Worm (Caenorhabditis elegans): Measurements from ENCODE around the gene K02A2.1.

The K02A2.1 gene

ce11 chrII:7406438-7406837 is 28.6 kb upstream of the K02A2.1 start:
- TF ChIP-seq F37D6.2 (tag; optimal IDR thresholded peaks at IDR 0.05), result no peak
- TF ChIP-seq daf-8 (GFP tag; IDR thresholded peaks at IDR 0.05), result no peak
- TF ChIP-seq nhr-10 (tag; optimal IDR thresholded peaks at IDR 0.05), result no peak
- no peak for TF ChIP-seq F49E8.2 (tag; optimal IDR thresholded peaks at IDR 0.05; ENCODE audit: borderline replicate concordance)
- TF ChIP-seq unc-130 (GFP tag; optimal IDR thresholded peaks at IDR 0.05), result no peak
- no peak for TF ChIP-seq nhr-6 (tag; optimal IDR thresholded peaks at IDR 0.05)
- no peak for TF ChIP-seq attf-4 (tag; optimal IDR thresholded peaks at IDR 0.05)
- no peak for TF ChIP-seq ceh-44 (GFP tag; IDR thresholded peaks at IDR 0.05)
- no peak for TF ChIP-seq egl-27 (tag; optimal IDR thresholded peaks at IDR 0.05)
- peak; percentile 48 for TF ChIP-seq hlh-11 (tag; optimal IDR thresholded peaks at IDR 0.05)
- TF ChIP-seq spr-1 (tag; optimal IDR thresholded peaks at IDR 0.05), result peak; percentile 15
- no peak for TF ChIP-seq unc-62 (GFP tag; optimal IDR thresholded peaks at IDR 0.05 in 1 of 2)
- TF ChIP-seq unc-62 (tag; optimal IDR thresholded peaks at IDR 0.05), result no peak
- TF ChIP-seq cey-2 (tag; optimal IDR thresholded peaks at IDR 0.05; ENCODE audit: borderline replicate concordance, insufficient read depth), result no peak
- TF ChIP-seq nhr-48 (tag; optimal IDR thresholded peaks at IDR 0.05), result peak; percentile 65
- TF ChIP-seq ceh-32 (tag; optimal IDR thresholded peaks at IDR 0.05; ENCODE audit: poor library complexity), result no peak
- no peak for TF ChIP-seq set-16 (GFP tag; IDR thresholded peaks at IDR 0.05)

DNA sequence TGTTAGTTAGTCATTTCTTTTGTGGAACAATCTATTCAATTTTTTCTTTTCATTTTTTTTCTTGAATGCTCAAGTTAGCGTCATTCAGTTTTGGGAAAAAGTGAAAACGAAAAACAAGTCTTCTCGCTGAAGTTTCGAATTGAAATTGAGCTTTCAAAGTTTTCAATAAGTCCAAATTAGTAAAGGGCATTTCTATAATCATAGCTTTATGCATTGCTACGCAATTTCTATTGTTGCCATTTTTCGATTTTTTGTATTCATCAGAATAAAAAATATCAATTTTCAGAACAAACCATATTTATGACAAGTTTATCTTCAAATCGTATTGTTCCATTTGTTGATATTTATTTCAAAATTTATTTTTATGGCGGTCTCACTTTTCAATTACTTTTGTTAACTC is 26.9 kb upstream of the K02A2.1 start, which contains the start of gene srd-55:
Gene srd-55, plus strand, starts transcription at position 301 of the 400 bp plus-strand sequence.
- no peak for TF ChIP-seq daf-16 (GFP tag; optimal IDR thresholded peaks at IDR 0.05)
- no peak for TF ChIP-seq daf-16 (tag; optimal IDR thresholded peaks at IDR 0.05)
- no peak for TF ChIP-seq egl-43 (GFP tag; IDR thresholded peaks at IDR 0.05)
- TF ChIP-seq fos-1 (tag; optimal IDR thresholded peaks at IDR 0.05), result no peak
- TF ChIP-seq sdz-12 (GFP tag; optimal IDR thresholded peaks at IDR 0.05), result no peak
- no peak for TF ChIP-seq lin-1 (GFP tag; IDR thresholded peaks at IDR 0.05)
- TF ChIP-seq hif-1 (tag; optimal IDR thresholded peaks at IDR 0.05), result no peak
- no peak for TF ChIP-seq lsy-2 (tag; optimal IDR thresholded peaks at IDR 0.05)
- TF ChIP-seq zfp-3 (GFP tag; conservative IDR thresholded peaks at IDR 0.05), result no peak
- no peak for TF ChIP-seq spr-3 (GFP tag; optimal IDR thresholded peaks at IDR 0.05)
- TF ChIP-seq daf-19 (GFP tag; conservative IDR thresholded peaks at IDR 0.05), result no peak
- TF ChIP-seq egl-27 (tag; optimal IDR thresholded peaks at IDR 0.05), result no peak
- TF ChIP-seq ceh-44 (GFP tag; IDR thresholded peaks at IDR 0.05), result no peak
- no peak for TF ChIP-seq nhr-76 (tag; optimal IDR thresholded peaks at IDR 0.05)
- no peak for TF ChIP-seq ama-1 (optimal IDR thresholded peaks at IDR 0.05)
- TF ChIP-seq lin-38 (GFP tag; IDR thresholded peaks at IDR 0.05), result no peak
- TF ChIP-seq ces-1 (GFP tag; optimal IDR thresholded peaks at IDR 0.05), result no peak
- TF ChIP-seq gei-8 (GFP tag; optimal IDR thresholded peaks at IDR 0.05), result no peak
- TF ChIP-seq ztf-11 (tag; optimal IDR thresholded peaks at IDR 0.05), result no peak
- TF ChIP-seq nhr-77 (tag; optimal IDR thresholded peaks at IDR 0.05), result no peak

DNA sequence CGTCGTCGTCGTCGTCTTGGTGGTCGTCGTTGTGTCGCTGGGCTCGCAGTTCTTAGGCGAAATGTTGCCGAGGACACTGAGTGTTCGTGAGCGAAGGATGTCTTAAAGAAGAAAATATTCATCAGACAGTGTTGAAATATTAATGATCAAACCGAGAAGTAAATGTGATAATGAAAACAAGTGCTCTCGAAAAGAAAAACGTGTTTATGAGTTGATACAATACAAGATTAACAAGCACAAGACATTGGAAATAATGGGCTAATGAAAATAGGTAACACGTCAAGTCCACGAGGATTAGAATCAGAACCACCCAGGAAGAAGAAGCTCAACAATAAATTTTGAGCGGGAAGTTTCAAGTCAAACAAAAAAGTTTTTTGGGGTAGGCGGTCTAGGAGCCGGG is 23.1 kb upstream of the K02A2.1 start, which contains the start of gene K02A2.5:
Gene K02A2.5, minus strand, starts transcription at position 101 of the 400 bp plus-strand sequence.
- no peak for TF ChIP-seq nhr-11 (tag; optimal IDR thresholded peaks at IDR 0.05)
- TF ChIP-seq lin-13 (GFP tag; optimal IDR thresholded peaks at IDR 0.05), result no peak
- TF ChIP-seq dmd-9 (GFP tag; IDR thresholded peaks at IDR 0.05), result no peak
- TF ChIP-seq Y105C5A.15 (GFP tag; IDR thresholded peaks at IDR 0.05), result no peak
- TF ChIP-seq daf-8 (GFP tag; IDR thresholded peaks at IDR 0.05), result no peak
- TF ChIP-seq nhr-6 (tag; optimal IDR thresholded peaks at IDR 0.05), result no peak
- TF ChIP-seq snpc-4 (tag; optimal IDR thresholded peaks at IDR 0.05), result no peak
- TF ChIP-seq F37D6.2 (tag; optimal IDR thresholded peaks at IDR 0.05), result no peak
- no peak for TF ChIP-seq daf-19 (GFP tag; conservative IDR thresholded peaks at IDR 0.05)
- TF ChIP-seq ctbp-1 (GFP tag; IDR thresholded peaks at IDR 0.05), result no peak
- no peak for TF ChIP-seq lin-38 (GFP tag; IDR thresholded peaks at IDR 0.05)
- no peak for TF ChIP-seq nhr-28 (tag; optimal IDR thresholded peaks at IDR 0.05)
- no peak for TF ChIP-seq ceh-62 (tag; optimal IDR thresholded peaks at IDR 0.05)
- TF ChIP-seq ceh-82 (tag; optimal IDR thresholded peaks at IDR 0.05), result no peak
- no peak for TF ChIP-seq dmd-8 (GFP tag; IDR thresholded peaks at IDR 0.05)
- TF ChIP-seq aha-1 (tag), result no peak
- no peak for TF ChIP-seq nhr-237 (tag; optimal IDR thresholded peaks at IDR 0.05)
- no peak for TF ChIP-seq snpc-1.2 (GFP tag; IDR thresholded peaks at IDR 0.05)
- no peak for TF ChIP-seq lim-7 (GFP tag; IDR thresholded peaks at IDR 0.05)

Data from whole organism, L4 larva.